Worm (Caenorhabditis elegans): ENCODE results near the gene B0507.4.
A peak's percentile ranks its signal among the peaks of the same experiment; 100 is the strongest.

ce11 chrV:8785526-8785925 is 30.8 kb downstream of the B0507.4 start:
- TF ChIP-seq tbx-2 (tag; optimal IDR thresholded peaks at IDR 0.05) (peak; percentile 88), ets-4 (tag; optimal IDR thresholded peaks at IDR 0.05) (no peak), nhr-232 (tag; optimal IDR thresholded peaks at IDR 0.05) (peak; percentile 14), mec-3 (tag; optimal IDR thresholded peaks at IDR 0.05; ENCODE audit: borderline replicate concordance) (no peak), dve-1 (tag; optimal IDR thresholded peaks at IDR 0.05) (peak; percentile 46), unc-42 (tag; optimal IDR thresholded peaks at IDR 0.05) (no peak), zip-5 (tag; optimal IDR thresholded peaks at IDR 0.05) (no peak), C38D4.7 (GFP tag; optimal IDR thresholded peaks at IDR 0.05) (peak; percentile 32), F13H6.1 (tag; optimal IDR thresholded peaks at IDR 0.05) (peak; percentile 11), ceh-14 (tag; optimal IDR thresholded peaks at IDR 0.05) (peak; percentile 27), ceh-9 (tag; optimal IDR thresholded peaks at IDR 0.05) (no peak), odd-2 (tag; optimal IDR thresholded peaks at IDR 0.05) (no peak), pqm-1 (tag; optimal IDR thresholded peaks at IDR 0.05) (no peak), eyg-1 (tag; optimal IDR thresholded peaks at IDR 0.05) (no peak)

Data from whole organism, late embryonic.